Fruit fly (Drosophila melanogaster) S2 (cell line): ENCODE results near the gene Tim17b2.

Source experiments
- CG8478 ChIP-seq: fragments of >200 bp; optimal IDR thresholded peaks from 2 replicates; lab custom pipeline; 2018
- CTCF ChIP-seq, 2 experiments: fragments of >200 bp; optimal IDR thresholded peaks; 2 replicates each; lab custom pipeline; 2018

DNA sequence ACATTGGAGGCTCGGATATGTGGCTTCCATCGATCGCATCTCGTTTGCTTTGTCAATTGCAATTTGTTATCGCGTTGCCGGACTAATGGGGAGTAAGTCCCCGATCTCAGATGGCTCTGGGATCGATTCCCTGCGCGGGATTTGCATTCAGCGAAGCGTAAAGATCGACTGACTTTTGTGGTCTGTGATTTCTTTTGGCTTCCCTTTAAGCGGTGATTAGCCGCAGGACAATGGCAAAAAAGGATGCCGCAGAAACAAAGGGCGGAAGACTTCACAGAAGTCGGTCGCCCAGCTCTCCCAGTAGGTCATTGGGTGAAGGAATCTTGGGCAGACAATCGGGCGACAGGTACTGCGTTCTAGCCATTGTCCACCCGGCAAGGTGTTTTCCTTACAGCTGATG lies 9.6 kb upstream of the Tim17b2 start:
- no peak for TF ChIP-seq CTCF (optimal IDR thresholded peaks at IDR 0.05; lab: Kevin White, UChicago)
- TF ChIP-seq CG8478 (lab: Kevin White, UChicago) = no peak
